Worm (Caenorhabditis elegans) whole organism, L3 larva: ENCODE measurements around the gene K08E5.1.

ENCODE experiments used
- nhr-25 ChIP-seq: sonication (generic microtip); optimal IDR thresholded peaks from 2 replicates; lab custom pipeline; 2017; ENCODE audit warnings: missing biosample characterization, missing genetic modification characterization
- nhr-67 ChIP-seq: fragments of 150-350 bp; optimal IDR thresholded peaks from 2 replicates; lab custom pipeline; 2014; ENCODE audit warnings: missing biosample characterization, missing genetic modification characterization

ce11 chrIII:10132495-10133450 lies 13.8 kb downstream of the K08E5.1 start:
- TF ChIP-seq nhr-25 (peak; percentile 30), nhr-67 (no peak)
